Fruit fly (Drosophila melanogaster) whole organism, wandering third instar larva: ENCODE data around the gene CG3191.
A peak's percentile ranks its signal among the peaks of the same experiment; 100 is the strongest.

Experiments
- CG32264 ChIP-seq: fragments of 200-800 bp; sonication (Bioruptor generic); optimal IDR thresholded peaks from 2 replicates; lab custom pipeline; 2016; ENCODE audit warnings: missing biosample characterization, missing genetic modification characterization
- CG9705 ChIP-seq: fragments of 200-800 bp; sonication (Bioruptor generic); optimal IDR thresholded peaks from 2 replicates; lab custom pipeline; 2018; ENCODE audit warnings: missing biosample characterization, mild to moderate bottlenecking, missing genetic modification characterization
- CrebA ChIP-seq: fragments of 200-800 bp; sonication (Bioruptor generic); optimal IDR thresholded peaks from 2 replicates; lab custom pipeline; 2016; ENCODE audit warnings: missing biosample characterization, mild to moderate bottlenecking, missing genetic modification characterization, borderline replicate concordance
- Dfd ChIP-seq: fragments of >200 bp; optimal IDR thresholded peaks from 2 replicates; lab custom pipeline; 2017; ENCODE audit warnings: missing biosample characterization, missing genetic modification characterization
- Dif ChIP-seq: fragments of 200-275, 200-300 bp; sonication (Bioruptor generic); optimal IDR thresholded peaks from 2 replicates; lab custom pipeline; 2018; ENCODE audit warnings: missing biosample characterization, missing genetic modification characterization; ENCODE audit not compliant: partially characterized antibody
- GATAd ChIP-seq: sonication (Bioruptor generic); optimal IDR thresholded peaks from 2 replicates; lab custom pipeline; 2016; ENCODE audit warnings: missing biosample characterization, missing genetic modification characterization
- Hnf4 ChIP-seq: fragments of 200-800 bp; sonication (Bioruptor generic); optimal IDR thresholded peaks from 2 replicates; lab custom pipeline; 2016; ENCODE audit warnings: missing biosample characterization, mild to moderate bottlenecking, missing genetic modification characterization
- Hr78 ChIP-seq: fragments of >200 bp; optimal IDR thresholded peaks from 2 replicates; lab custom pipeline; 2017; ENCODE audit warnings: missing biosample characterization, missing genetic modification characterization
- Hr83 ChIP-seq: fragments of 200-300 bp; sonication (Bioruptor generic); optimal IDR thresholded peaks from 2 replicates; lab custom pipeline; 2016; ENCODE audit warnings: missing biosample characterization, mild to moderate bottlenecking, missing genetic modification characterization, moderate library complexity; ENCODE audit not compliant: poor library complexity, severe bottlenecking
- Jra ChIP-seq: sonication (Bioruptor generic); optimal IDR thresholded peaks from 2 replicates; lab custom pipeline; 2016; ENCODE audit warnings: missing biosample characterization, missing genetic modification characterization
- Myc ChIP-seq: fragments of >200 bp; optimal IDR thresholded peaks from 2 replicates; lab custom pipeline; 2017
- Rel ChIP-seq, 2 experiments: fragments of 200-800 bp; sonication (Bioruptor generic) in 1 of 2; optimal IDR thresholded peaks; 2 replicates in 1 of 2; 3 replicates in 1 of 2; lab custom pipeline; 2016 to 2019; ENCODE audit warnings: mild to moderate bottlenecking in 2 of 2, missing biosample characterization in 2 of 2, missing genetic modification characterization in 2 of 2, moderate library complexity in 1 of 2
- Vsx2 ChIP-seq: fragments of 200-300, 225-300 bp; sonication (Bioruptor generic); optimal IDR thresholded peaks from 2 replicates; lab custom pipeline; 2018; ENCODE audit warnings: missing biosample characterization, missing genetic modification characterization; ENCODE audit not compliant: partially characterized antibody
- br ChIP-seq: fragments of 200-800 bp; sonication (Bioruptor generic); optimal IDR thresholded peaks from 2 replicates; lab custom pipeline; 2016; ENCODE audit warnings: missing biosample characterization, missing genetic modification characterization
- brk ChIP-seq: fragments of 200-800 bp; sonication (Bioruptor generic); optimal IDR thresholded peaks from 2 replicates; lab custom pipeline; 2016; ENCODE audit warnings: missing biosample characterization, mild to moderate bottlenecking, missing genetic modification characterization
- dl ChIP-seq, 2 experiments: fragments of 175-275, 200-275 bp in 1 of 2; fragments of 200-275 bp in 1 of 2; sonication (Bioruptor generic); optimal IDR thresholded peaks; lab custom pipeline; 2018; ENCODE audit warnings: mild to moderate bottlenecking in 2 of 2, missing biosample characterization in 2 of 2, missing genetic modification characterization in 2 of 2, moderate library complexity in 2 of 2; ENCODE audit not compliant: partially characterized antibody in 2 of 2, insufficient read depth in 1 of 2
- dmrt93B ChIP-seq: fragments of 200-800 bp; sonication (Bioruptor generic); optimal IDR thresholded peaks from 2 replicates; lab custom pipeline; 2018; ENCODE audit warnings: missing biosample characterization, mild to moderate bottlenecking, missing genetic modification characterization
- ey ChIP-seq: fragments of 200-800 bp; sonication (Bioruptor generic); optimal IDR thresholded peaks from 2 replicates; lab custom pipeline; 2016; ENCODE audit warnings: missing biosample characterization, missing genetic modification characterization
- foxo ChIP-seq, 2 experiments: fragments of 200-800 bp; sonication (Bioruptor generic); optimal IDR thresholded peaks; 2 replicates in 1 of 2; 3 replicates in 1 of 2; lab custom pipeline; 2016 to 2017; ENCODE audit warnings: missing biosample characterization in 2 of 2, missing genetic modification characterization in 2 of 2
- fru ChIP-seq: fragments of 200-800 bp; sonication (Bioruptor generic); optimal IDR thresholded peaks from 3 replicates; lab custom pipeline; 2016; ENCODE audit warnings: missing biosample characterization, mild to moderate bottlenecking, missing genetic modification characterization
- h ChIP-seq: fragments of 200-800 bp; sonication (Bioruptor generic); optimal IDR thresholded peaks from 3 replicates; lab custom pipeline; 2016; ENCODE audit warnings: missing biosample characterization, mild to moderate bottlenecking, missing genetic modification characterization
- jim ChIP-seq: fragments of 175-275, 200-325 bp; sonication (Bioruptor generic); optimal IDR thresholded peaks from 2 replicates; lab custom pipeline; 2016; ENCODE audit warnings: missing biosample characterization, mild to moderate bottlenecking, missing genetic modification characterization
- lola ChIP-seq: fragments of >200 bp; optimal IDR thresholded peaks from 2 replicates; lab custom pipeline; 2017; ENCODE audit warnings: missing biosample characterization, missing genetic modification characterization
- pan ChIP-seq: fragments of >200 bp; optimal IDR thresholded peaks from 2 replicates; lab custom pipeline; 2017
- rgr ChIP-seq: fragments of 200-800 bp; sonication (Bioruptor generic); optimal IDR thresholded peaks from 3 replicates; lab custom pipeline; 2016; ENCODE audit warnings: missing biosample characterization, mild to moderate bottlenecking, missing genetic modification characterization
- sage ChIP-seq: fragments of 200-800 bp; sonication (Bioruptor generic); optimal IDR thresholded peaks from 2 replicates; lab custom pipeline; 2016; ENCODE audit warnings: missing biosample characterization, mild to moderate bottlenecking, missing genetic modification characterization
- sv ChIP-seq: fragments of 200-800 bp; sonication (Bioruptor generic); optimal IDR thresholded peaks from 3 replicates; lab custom pipeline; 2016; ENCODE audit warnings: missing biosample characterization, missing genetic modification characterization
- tai ChIP-seq: sonication (Bioruptor generic); optimal IDR thresholded peaks from 2 replicates; lab custom pipeline; 2016; ENCODE audit warnings: missing biosample characterization, missing genetic modification characterization
- woc ChIP-seq: sonication (Bioruptor generic); optimal IDR thresholded peaks from 2 replicates; lab custom pipeline; 2016; ENCODE audit warnings: missing biosample characterization, mild to moderate bottlenecking, missing genetic modification characterization

The CG3191 gene

dm6 chrX:2258602-2259233 lies 6.9 kb upstream of the CG3191 start:
- no peak for TF ChIP-seq tai (GFP tag; lab: Kevin White, UChicago)
- no peak for TF ChIP-seq CG32264 (GFP tag; lab: Kevin White, UChicago)
- TF ChIP-seq brk (GFP tag; lab: Kevin White, UChicago) = no peak
- TF ChIP-seq Hr78 (GFP tag; lab: Kevin White, UChicago) = no peak
- no peak for TF ChIP-seq Hnf4
- TF ChIP-seq Hr83 (GFP tag; lab: Kevin White, UChicago) = no peak
- TF ChIP-seq Vsx2 = no peak
- TF ChIP-seq foxo (GFP tag; optimal IDR thresholded peaks at IDR 0.05; lab: Kevin White, UChicago) = no peak
- no peak for TF ChIP-seq h (GFP tag; lab: Kevin White, UChicago)
- no peak for TF ChIP-seq dmrt93B (GFP tag; lab: Kevin White, UChicago)
- TF ChIP-seq sv (GFP tag; lab: Kevin White, UChicago) = no peak
- no peak for TF ChIP-seq Dif (GFP tag; lab: Kevin White, UChicago)
- no peak for TF ChIP-seq sage (GFP tag; lab: Kevin White, UChicago)
- TF ChIP-seq rgr (GFP tag; lab: Kevin White, UChicago) = no peak
- TF ChIP-seq GATAd (GFP tag; lab: Kevin White, UChicago) = no peak
- no peak for TF ChIP-seq Myc

DNA sequence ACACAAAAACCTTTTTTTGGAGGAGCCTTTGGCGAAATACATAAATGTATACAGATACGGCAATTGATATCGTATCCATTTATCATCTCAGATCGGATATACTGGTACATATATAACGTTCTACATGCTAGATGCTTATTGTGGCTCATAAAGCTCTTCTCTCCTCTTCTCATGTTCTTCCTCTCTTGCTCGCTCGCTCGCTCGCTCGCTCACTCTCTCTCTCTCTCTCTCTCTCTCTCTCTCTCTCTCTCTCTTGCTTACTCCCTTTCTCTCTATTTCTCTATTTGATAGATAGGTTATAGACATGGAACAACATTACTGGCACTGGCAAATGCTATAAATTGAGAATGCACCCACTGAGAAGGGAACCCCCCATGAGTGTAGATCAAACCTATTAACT lies 3.2 kb upstream of the CG3191 start:
- TF ChIP-seq woc (GFP tag; lab: Kevin White, UChicago) (no peak), dl (GFP tag; optimal IDR thresholded peaks at IDR 0.05; lab: Kevin White, UChicago; ENCODE audit: insufficient read depth in 1 of 2, partially characterized antibody in 2 of 2) (no peak), br (GFP tag; lab: Kevin White, UChicago) (no peak), tai (GFP tag; lab: Kevin White, UChicago) (no peak), CrebA (GFP tag; lab: Kevin White, UChicago) (no peak), CG9705 (GFP tag; lab: Kevin White, UChicago) (no peak), dmrt93B (GFP tag; lab: Kevin White, UChicago) (no peak), ey (GFP tag; lab: Kevin White, UChicago) (no peak), sage (GFP tag; lab: Kevin White, UChicago) (no peak), brk (GFP tag; lab: Kevin White, UChicago) (no peak), rgr (GFP tag; lab: Kevin White, UChicago) (no peak), Myc (no peak), fru (GFP tag; lab: Kevin White, UChicago) (no peak)

DNA sequence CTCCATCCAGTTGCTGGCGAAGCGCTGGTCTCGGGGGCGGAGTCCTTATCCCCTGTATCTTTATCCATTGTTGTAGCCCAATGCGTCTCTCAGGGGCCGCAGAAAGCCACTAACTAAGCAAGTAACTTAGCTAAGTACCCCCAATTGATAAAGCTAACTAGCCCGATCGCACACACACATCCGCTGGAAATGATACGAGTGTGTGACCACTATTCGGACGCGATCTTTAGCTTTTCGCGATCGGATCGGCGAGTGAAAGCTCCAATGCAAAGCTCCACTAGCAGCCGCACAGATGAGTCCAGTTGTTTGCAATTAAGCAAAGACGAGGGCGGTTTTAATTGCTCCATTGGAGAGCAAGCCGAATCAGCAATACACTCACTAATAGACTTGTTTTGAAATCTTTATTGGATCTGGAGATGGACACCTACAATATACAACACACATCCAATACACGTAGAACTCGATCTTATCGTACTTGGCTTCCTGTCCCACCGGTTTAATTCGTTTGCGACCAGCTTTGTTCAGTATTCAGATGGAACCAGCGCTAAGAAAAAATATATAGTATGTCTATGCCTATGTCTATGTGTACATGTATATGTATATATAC lies 2.3 kb upstream of the CG3191 start, which contains the start of gene CG3091:
CG3091 (minus strand) TSS at position 178 of the 607 bp plus-strand sequence.
- TF ChIP-seq h (GFP tag; lab: Kevin White, UChicago) (peak; percentile 16), jim (GFP tag; lab: Kevin White, UChicago) (no peak)

DNA sequence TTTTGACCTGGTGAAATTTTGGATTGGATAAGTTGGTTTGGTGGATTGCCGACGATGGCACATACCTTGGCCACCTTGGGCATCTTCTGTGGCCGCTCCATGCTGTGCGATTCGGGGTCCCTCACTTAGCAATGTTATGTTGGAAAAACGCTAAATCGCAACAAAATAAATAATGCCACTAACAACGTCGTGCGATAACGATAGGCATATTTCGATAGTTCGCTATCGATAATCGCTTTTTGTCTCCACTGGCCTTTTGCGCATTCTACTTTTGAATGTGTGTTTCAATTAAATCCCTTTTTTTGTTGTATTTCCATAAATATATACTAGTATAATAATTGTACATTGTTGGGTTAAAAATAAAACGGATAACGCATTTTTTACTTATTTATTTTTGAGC lies 2.0 kb downstream of the CG3191 start, which contains the start of gene crn:
crn (minus strand) TSS at position 221 of the 400 bp plus-strand sequence.
- no peak for TF ChIP-seq Hr78 (GFP tag; lab: Kevin White, UChicago)
- TF ChIP-seq lola (GFP tag; lab: Kevin White, UChicago) = no peak
- no peak for TF ChIP-seq Rel (GFP tag; optimal IDR thresholded peaks at IDR 0.05; lab: Kevin White, UChicago)
- TF ChIP-seq Rel (tag; optimal IDR thresholded peaks at IDR 0.05; lab: Kevin White, UChicago) = no peak
- no peak for TF ChIP-seq Myc
- no peak for TF ChIP-seq Hr83 (GFP tag; lab: Kevin White, UChicago)
- no peak for TF ChIP-seq dl (GFP tag; optimal IDR thresholded peaks at IDR 0.05; lab: Kevin White, UChicago; ENCODE audit: insufficient read depth in 1 of 2, partially characterized antibody in 2 of 2)
- TF ChIP-seq fru (GFP tag; lab: Kevin White, UChicago) = no peak

- TF ChIP-seq fru (GFP tag; lab: Kevin White, UChicago) (no peak), Hr78 (GFP tag; lab: Kevin White, UChicago) (no peak), Dfd (no peak), Rel (GFP tag; optimal IDR thresholded peaks at IDR 0.05; lab: Kevin White, UChicago) (no peak), Rel (tag; optimal IDR thresholded peaks at IDR 0.05; lab: Kevin White, UChicago) (no peak), Myc (no peak), h (GFP tag; lab: Kevin White, UChicago) (no peak), pan (lab: Kevin White, UChicago) (no peak), sv (GFP tag; lab: Kevin White, UChicago) (no peak), Jra (GFP tag; lab: Kevin White, UChicago) (no peak), CG9705 (GFP tag; lab: Kevin White, UChicago) (no peak)
Observed at dm6 chrX:2245931-2246330, 5.9 kb downstream of the CG3191 start, which contains the start of gene Or2a. Gene Or2a, plus strand, starts transcription at chrX:2246231.
